Worm (Caenorhabditis elegans) whole organism, midembryonic: ENCODE results near the gene bath-47.

Source experiments
- tab-1 ChIP-seq: fragments of 200-800 bp; sonication (Bioruptor generic); IDR thresholded peaks from 2 replicates; pipeline ENCODE4 v1.3.6; 2022; ENCODE audit warnings: missing genetic modification characterization, missing compliant biosample characterization
- ztf-29 ChIP-seq: fragments of 200-800 bp; sonication (Bioruptor generic); IDR thresholded peaks from 2 replicates; pipeline ENCODE4 v1.3.6; 2022; ENCODE audit warnings: missing genetic modification reagents, missing genetic modification characterization, missing compliant biosample characterization

- TF ChIP-seq ztf-29 (GFP tag; lab: Robert Waterston, UW), result no peak
- TF ChIP-seq tab-1 (GFP tag; lab: Robert Waterston, UW), result no peak
Observed at ce11 chrII:1635969-1636368, 34.4 kb downstream of the bath-47 start.
